Fruit fly (Drosophila melanogaster) whole organism, wandering third instar larva: ENCODE measurements around the gene CG10031.

Experiments used
- Abd-B ChIP-seq: fragments of >200 bp; optimal IDR thresholded peaks from 2 replicates; lab custom pipeline; 2017; ENCODE audit warnings: missing biosample characterization, missing genetic modification characterization
- CG32264 ChIP-seq: fragments of 200-800 bp; sonication (Bioruptor generic); optimal IDR thresholded peaks from 2 replicates; lab custom pipeline; 2016; ENCODE audit warnings: missing biosample characterization, missing genetic modification characterization
- CG9705 ChIP-seq: fragments of 200-800 bp; sonication (Bioruptor generic); optimal IDR thresholded peaks from 2 replicates; lab custom pipeline; 2018; ENCODE audit warnings: missing biosample characterization, mild to moderate bottlenecking, missing genetic modification characterization
- CrebA ChIP-seq: fragments of 200-800 bp; sonication (Bioruptor generic); optimal IDR thresholded peaks from 2 replicates; lab custom pipeline; 2016; ENCODE audit warnings: missing biosample characterization, mild to moderate bottlenecking, missing genetic modification characterization, borderline replicate concordance
- Dfd ChIP-seq: fragments of >200 bp; optimal IDR thresholded peaks from 2 replicates; lab custom pipeline; 2017; ENCODE audit warnings: missing biosample characterization, missing genetic modification characterization
- Dif ChIP-seq: fragments of 200-275, 200-300 bp; sonication (Bioruptor generic); optimal IDR thresholded peaks from 2 replicates; lab custom pipeline; 2018; ENCODE audit warnings: missing biosample characterization, missing genetic modification characterization; ENCODE audit not compliant: partially characterized antibody
- GATAd ChIP-seq: sonication (Bioruptor generic); optimal IDR thresholded peaks from 2 replicates; lab custom pipeline; 2016; ENCODE audit warnings: missing biosample characterization, missing genetic modification characterization
- HLH106 ChIP-seq: fragments of 200-800 bp; optimal IDR thresholded peaks from 3 replicates; lab custom pipeline; 2019; ENCODE audit warnings: missing biosample characterization, mild to moderate bottlenecking, missing genetic modification characterization, moderate library complexity
- Hnf4 ChIP-seq: fragments of 200-800 bp; sonication (Bioruptor generic); optimal IDR thresholded peaks from 2 replicates; lab custom pipeline; 2016; ENCODE audit warnings: missing biosample characterization, mild to moderate bottlenecking, missing genetic modification characterization
- Hr83 ChIP-seq: fragments of 200-300 bp; sonication (Bioruptor generic); optimal IDR thresholded peaks from 2 replicates; lab custom pipeline; 2016; ENCODE audit warnings: missing biosample characterization, mild to moderate bottlenecking, missing genetic modification characterization, moderate library complexity; ENCODE audit not compliant: poor library complexity, severe bottlenecking
- Jra ChIP-seq: sonication (Bioruptor generic); optimal IDR thresholded peaks from 2 replicates; lab custom pipeline; 2016; ENCODE audit warnings: missing biosample characterization, missing genetic modification characterization
- Mio ChIP-seq: sonication (Bioruptor generic); optimal IDR thresholded peaks from 2 replicates; lab custom pipeline; 2016; ENCODE audit warnings: missing biosample characterization, missing genetic modification characterization
- Myc ChIP-seq: fragments of >200 bp; optimal IDR thresholded peaks from 2 replicates; lab custom pipeline; 2017
- N ChIP-seq: fragments of >200 bp; optimal IDR thresholded peaks from 2 replicates; lab custom pipeline; 2018; ENCODE audit warnings: missing biosample characterization, missing external identifiers, missing genetic modification characterization
- OdsH ChIP-seq: fragments of 200-800 bp; sonication (Bioruptor generic); optimal IDR thresholded peaks from 2 replicates; lab custom pipeline; 2016; ENCODE audit warnings: missing biosample characterization, mild to moderate bottlenecking, missing genetic modification characterization
- Sp1 ChIP-seq: fragments of 200-800 bp; sonication (Bioruptor generic); optimal IDR thresholded peaks from 3 replicates; lab custom pipeline; 2019; ENCODE audit warnings: missing biosample characterization, mild to moderate bottlenecking, missing genetic modification characterization, moderate library complexity
- Vsx2 ChIP-seq: fragments of 200-300, 225-300 bp; sonication (Bioruptor generic); optimal IDR thresholded peaks from 2 replicates; lab custom pipeline; 2018; ENCODE audit warnings: missing biosample characterization, missing genetic modification characterization; ENCODE audit not compliant: partially characterized antibody
- br ChIP-seq: fragments of 200-800 bp; sonication (Bioruptor generic); optimal IDR thresholded peaks from 2 replicates; lab custom pipeline; 2016; ENCODE audit warnings: missing biosample characterization, missing genetic modification characterization
- brk ChIP-seq: fragments of 200-800 bp; sonication (Bioruptor generic); optimal IDR thresholded peaks from 2 replicates; lab custom pipeline; 2016; ENCODE audit warnings: missing biosample characterization, mild to moderate bottlenecking, missing genetic modification characterization
- dl ChIP-seq, 2 experiments: fragments of 175-275, 200-275 bp in 1 of 2; fragments of 200-275 bp in 1 of 2; sonication (Bioruptor generic); optimal IDR thresholded peaks; lab custom pipeline; 2018; ENCODE audit warnings: mild to moderate bottlenecking in 2 of 2, missing biosample characterization in 2 of 2, missing genetic modification characterization in 2 of 2, moderate library complexity in 2 of 2; ENCODE audit not compliant: partially characterized antibody in 2 of 2, insufficient read depth in 1 of 2
- dmrt93B ChIP-seq: fragments of 200-800 bp; sonication (Bioruptor generic); optimal IDR thresholded peaks from 2 replicates; lab custom pipeline; 2018; ENCODE audit warnings: missing biosample characterization, mild to moderate bottlenecking, missing genetic modification characterization
- dsf ChIP-seq: sonication (Bioruptor generic); optimal IDR thresholded peaks from 2 replicates; lab custom pipeline; 2016; ENCODE audit warnings: missing biosample characterization, missing genetic modification characterization, borderline replicate concordance
- ey ChIP-seq: fragments of 200-800 bp; sonication (Bioruptor generic); optimal IDR thresholded peaks from 2 replicates; lab custom pipeline; 2016; ENCODE audit warnings: missing biosample characterization, missing genetic modification characterization
- foxo ChIP-seq, 2 experiments: fragments of 200-800 bp; sonication (Bioruptor generic); optimal IDR thresholded peaks; 2 replicates in 1 of 2; 3 replicates in 1 of 2; lab custom pipeline; 2016 to 2017; ENCODE audit warnings: missing biosample characterization in 2 of 2, missing genetic modification characterization in 2 of 2
- fru ChIP-seq: fragments of 200-800 bp; sonication (Bioruptor generic); optimal IDR thresholded peaks from 3 replicates; lab custom pipeline; 2016; ENCODE audit warnings: missing biosample characterization, mild to moderate bottlenecking, missing genetic modification characterization
- h ChIP-seq: fragments of 200-800 bp; sonication (Bioruptor generic); optimal IDR thresholded peaks from 3 replicates; lab custom pipeline; 2016; ENCODE audit warnings: missing biosample characterization, mild to moderate bottlenecking, missing genetic modification characterization
- jim ChIP-seq: fragments of 175-275, 200-325 bp; sonication (Bioruptor generic); optimal IDR thresholded peaks from 2 replicates; lab custom pipeline; 2016; ENCODE audit warnings: missing biosample characterization, mild to moderate bottlenecking, missing genetic modification characterization
- lola ChIP-seq: fragments of >200 bp; optimal IDR thresholded peaks from 2 replicates; lab custom pipeline; 2017; ENCODE audit warnings: missing biosample characterization, missing genetic modification characterization
- pan ChIP-seq: fragments of >200 bp; optimal IDR thresholded peaks from 2 replicates; lab custom pipeline; 2017
- psq ChIP-seq: fragments of 200-800 bp; sonication (Bioruptor generic); optimal IDR thresholded peaks from 3 replicates; lab custom pipeline; 2017; ENCODE audit warnings: missing biosample characterization, mild to moderate bottlenecking, missing genetic modification characterization, moderate library complexity
- rgr ChIP-seq: fragments of 200-800 bp; sonication (Bioruptor generic); optimal IDR thresholded peaks from 3 replicates; lab custom pipeline; 2016; ENCODE audit warnings: missing biosample characterization, mild to moderate bottlenecking, missing genetic modification characterization
- sv ChIP-seq: fragments of 200-800 bp; sonication (Bioruptor generic); optimal IDR thresholded peaks from 3 replicates; lab custom pipeline; 2016; ENCODE audit warnings: missing biosample characterization, missing genetic modification characterization
- tai ChIP-seq: sonication (Bioruptor generic); optimal IDR thresholded peaks from 2 replicates; lab custom pipeline; 2016; ENCODE audit warnings: missing biosample characterization, missing genetic modification characterization
- woc ChIP-seq: sonication (Bioruptor generic); optimal IDR thresholded peaks from 2 replicates; lab custom pipeline; 2016; ENCODE audit warnings: missing biosample characterization, mild to moderate bottlenecking, missing genetic modification characterization

Gene CG10031

dm6 chr2L:3662307-3662795, 36.5 kb downstream of the CG10031 start, which contains the start of gene Drgx:
Drgx (plus strand) TSS chr2L:3662745.
- TF ChIP-seq Dif (GFP tag; lab: Kevin White, UChicago) (peak; percentile 42), Vsx2 (GFP tag; lab: Kevin White, UChicago) (peak; percentile 54), Abd-B (GFP tag; lab: Kevin White, UChicago) (no peak), dl (GFP tag; optimal IDR thresholded peaks at IDR 0.05; lab: Kevin White, UChicago; ENCODE audit: insufficient read depth in 1 of 2, partially characterized antibody in 2 of 2) (peak in 1 of 2 experiments; percentile 29), CG32264 (GFP tag; lab: Kevin White, UChicago) (no peak), Sp1 (GFP tag; lab: Kevin White, UChicago) (no peak), GATAd (GFP tag; lab: Kevin White, UChicago) (no peak)
- TF ChIP-seq, all 38 proteins: peak for 3

- TF ChIP-seq foxo (GFP tag; optimal IDR thresholded peaks at IDR 0.05; lab: Kevin White, UChicago) (peak in 1 of 2 experiments; percentile 63), Vsx2 (GFP tag; lab: Kevin White, UChicago) (no peak), Dfd (GFP tag; lab: Kevin White, UChicago) (no peak), woc (no peak), ey (peak; percentile 43), Myc (lab: Kevin White, UChicago) (peak; percentile 90), dmrt93B (GFP tag; lab: Kevin White, UChicago) (peak; percentile 26), Sp1 (GFP tag; lab: Kevin White, UChicago) (no peak), Hr83 (no peak), sv (GFP tag; lab: Kevin White, UChicago) (no peak), OdsH (peak; percentile 7), psq (GFP tag; lab: Kevin White, UChicago) (no peak), Mio (GFP tag; lab: Kevin White, UChicago) (no peak), rgr (GFP tag; lab: Kevin White, UChicago) (peak; percentile 34), CrebA (GFP tag; lab: Kevin White, UChicago) (peak; percentile 60), fru (peak; percentile 33), h (peak; percentile 45), GATAd (GFP tag; lab: Kevin White, UChicago) (no peak), CG9705 (GFP tag; lab: Kevin White, UChicago) (no peak), jim (GFP tag; lab: Kevin White, UChicago) (no peak), tai (peak; percentile 46), Abd-B (GFP tag; lab: Kevin White, UChicago) (no peak), HLH106 (tag; lab: Kevin White, UChicago) (peak; percentile 50), Jra (GFP tag; lab: Kevin White, UChicago) (no peak), dl (GFP tag; optimal IDR thresholded peaks at IDR 0.05; lab: Kevin White, UChicago; ENCODE audit: insufficient read depth in 1 of 2, partially characterized antibody in 2 of 2) (no peak), CG32264 (GFP tag; lab: Kevin White, UChicago) (no peak), dsf (GFP tag; lab: Kevin White, UChicago) (no peak), lola (no peak), Hnf4 (GFP tag; lab: Kevin White, UChicago) (peak; percentile 26), pan (lab: Kevin White, UChicago) (no peak), brk (GFP tag; lab: Kevin White, UChicago) (peak; percentile 19), br (GFP tag; lab: Kevin White, UChicago) (no peak)
Observed at dm6 chr2L:3657349-3658142, 41.3 kb downstream of the CG10031 start.

- no peak for TF ChIP-seq dmrt93B (GFP tag; lab: Kevin White, UChicago)
- peak; percentile 14 for TF ChIP-seq fru
- no peak for TF ChIP-seq N (GFP tag; lab: Kevin White, UChicago)
- no peak for TF ChIP-seq Hnf4 (GFP tag; lab: Kevin White, UChicago)
- TF ChIP-seq Abd-B (GFP tag; lab: Kevin White, UChicago), result no peak
- TF ChIP-seq woc, result no peak
Observed at dm6 chr2L:3656667-3657066, 42.2 kb downstream of the CG10031 start, which contains the start of gene for. for (minus strand) TSS chr2L:3656953.
